Worm (Caenorhabditis elegans): Measurements from ENCODE around the gene C24H11.2.
"Not testable (repeated sequence)": the region's sequence is repeated elsewhere in the genome, so short reads cannot be mapped to it uniquely, and the experiment has no call there.

Gene C24H11.2

DNA sequence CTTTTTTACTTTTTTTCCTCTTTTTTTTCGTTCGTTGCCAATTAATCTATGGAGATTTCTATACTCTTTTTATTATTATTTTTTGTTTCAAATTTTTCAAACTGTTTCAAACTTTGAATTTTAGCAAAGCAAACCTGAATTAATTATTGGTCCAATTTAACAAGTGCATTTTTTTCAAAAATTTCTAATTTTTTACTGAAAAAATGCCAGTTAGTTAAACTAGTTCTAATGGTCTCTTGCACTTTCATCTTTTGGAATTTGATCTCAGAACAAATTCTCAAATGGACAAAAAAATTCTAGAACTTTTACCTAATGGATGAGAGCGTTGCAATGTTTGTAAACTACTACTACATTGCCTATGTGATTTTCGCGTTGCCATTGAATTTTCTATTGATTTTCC, 10.3 kb downstream of the C24H11.2 start, which contains the start of gene srd-74:
TSS of gene srd-74 (plus strand) at position 301 of the 400 bp plus-strand sequence.
- TF ChIP-seq ama-1 (optimal IDR thresholded peaks at IDR 0.05) (no peak), dmd-4 (tag; optimal IDR thresholded peaks at IDR 0.05; ENCODE audit: borderline replicate concordance) (no peak), Y22D7AL.16 (tag; optimal IDR thresholded peaks at IDR 0.05) (no peak), pros-1 (tag; optimal IDR thresholded peaks at IDR 0.05) (no peak), T23F11.4 (GFP tag; optimal IDR thresholded peaks at IDR 0.05) (no peak), lim-6 (tag; optimal IDR thresholded peaks at IDR 0.05) (no peak), K02D7.2 (tag; optimal IDR thresholded peaks at IDR 0.05) (no peak), unc-3 (GFP tag; conservative IDR thresholded peaks at IDR 0.05) (no peak), unc-3 (tag; optimal IDR thresholded peaks at IDR 0.05) (no peak)

ce11 chrIII:11780183-11780664, 11.9 kb downstream of the C24H11.2 start, which contains the start of gene C24H11.5:
Gene C24H11.5 (plus strand): TSS chrIII:11780233.
- no peak for TF ChIP-seq fax-1 (tag; optimal IDR thresholded peaks at IDR 0.05)
- TF ChIP-seq F13H6.1 (tag; optimal IDR thresholded peaks at IDR 0.05), result no peak

DNA sequence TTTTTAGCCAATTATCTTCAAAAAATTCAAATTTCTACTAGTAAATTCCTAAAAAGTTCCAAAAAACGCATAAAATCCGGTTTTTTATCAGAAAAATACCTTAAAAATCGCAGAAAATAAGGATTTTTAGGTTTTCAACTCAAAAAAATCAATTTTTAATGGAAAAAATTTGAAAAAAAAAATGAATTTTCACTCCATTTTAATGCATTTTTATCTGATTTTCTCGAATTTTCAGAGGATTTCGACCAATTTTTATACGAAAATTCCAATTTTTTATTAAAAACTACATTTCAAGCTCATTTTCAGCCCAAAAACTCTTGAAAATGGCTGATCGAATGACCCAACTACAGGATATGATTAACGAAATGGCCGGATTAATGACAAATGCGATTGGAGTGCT, 14.8 kb downstream of the C24H11.2 start, which contains the start of gene mdt-21:
TSS of gene mdt-21 (plus strand) at position 301 of the 400 bp plus-strand sequence.
- TF ChIP-seq ceh-30 (tag; optimal IDR thresholded peaks at IDR 0.05) (no peak), nfya-1 (tag; optimal IDR thresholded peaks at IDR 0.05) (no peak), ztf-16 (tag; optimal IDR thresholded peaks at IDR 0.05) (no peak), ceh-2 (tag; optimal IDR thresholded peaks at IDR 0.05) (no peak), C08G9.2 (tag; optimal IDR thresholded peaks at IDR 0.05) (no peak), dmd-4 (tag; optimal IDR thresholded peaks at IDR 0.05; ENCODE audit: borderline replicate concordance) (no peak), hlh-30 (tag; optimal IDR thresholded peaks at IDR 0.05; ENCODE audit: insufficient read depth) (no peak), sox-4 (tag; optimal IDR thresholded peaks at IDR 0.05) (no peak), lin-11 (tag; optimal IDR thresholded peaks at IDR 0.05) (no peak)

- TF ChIP-seq dve-1 (tag; optimal IDR thresholded peaks at IDR 0.05) (no peak), nfya-1 (tag; optimal IDR thresholded peaks at IDR 0.05) (peak; percentile 8), hlh-30 (tag; optimal IDR thresholded peaks at IDR 0.05; ENCODE audit: insufficient read depth) (peak; percentile 93)
Observed at ce11 chrIII:11774508-11775000, 17.6 kb downstream of the C24H11.2 start, which contains the start of gene immp-1. Gene immp-1 (plus strand): TSS chrIII:11774950.

- not testable (repeated sequence) for TF ChIP-seq ztf-16, odd-2, tbx-7 (tag; optimal IDR thresholded peaks at IDR 0.05)
Observed at ce11 chrIII:11773581-11773980, 18.6 kb downstream of the C24H11.2 start, which contains the start of gene gbf-1. Gene gbf-1 (minus strand): TSS chrIII:11773681.

DNA sequence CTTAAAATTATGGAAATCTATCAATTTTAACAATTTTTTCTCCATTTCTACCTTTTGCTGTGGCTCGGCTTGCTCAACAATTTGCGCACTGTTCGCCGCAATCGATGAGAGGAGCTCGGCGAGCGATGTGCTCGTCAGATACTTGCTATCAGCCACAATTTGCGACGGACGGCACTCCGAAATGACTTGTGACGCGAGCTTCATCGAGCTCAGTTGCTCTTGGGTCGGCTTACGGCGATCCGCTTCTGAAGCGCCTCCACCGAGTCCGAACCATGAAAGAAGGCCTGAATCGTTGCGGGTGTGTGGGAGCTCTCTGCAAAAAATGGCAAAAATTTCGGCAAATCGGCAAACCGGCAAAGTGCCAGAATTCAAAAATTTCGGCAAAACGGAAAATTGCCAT, 31.5 kb downstream of the C24H11.2 start:
- TF ChIP-seq ama-1 (optimal IDR thresholded peaks at IDR 0.05) (no peak), ref-2 (tag; optimal IDR thresholded peaks at IDR 0.05) (no peak), fkh-10 (GFP tag; optimal IDR thresholded peaks at IDR 0.05) (no peak), elt-4 (tag; optimal IDR thresholded peaks at IDR 0.05) (no peak), odd-2 (tag; optimal IDR thresholded peaks at IDR 0.05) (no peak), unc-42 (tag; optimal IDR thresholded peaks at IDR 0.05) (no peak), ceh-34 (tag; optimal IDR thresholded peaks at IDR 0.05) (no peak), ceh-19 (GFP tag; optimal IDR thresholded peaks at IDR 0.05) (no peak), ceh-6 (GFP tag; optimal IDR thresholded peaks at IDR 0.05) (no peak), F13H6.1 (tag; optimal IDR thresholded peaks at IDR 0.05) (no peak), unc-86 (tag; optimal IDR thresholded peaks at IDR 0.05) (no peak)

Data from whole organism, late embryonic.